Fruit fly (Drosophila melanogaster) whole organism, embryonic: Measurements from ENCODE around the gene CG6937.

Source experiments
- Aef1 ChIP-seq: fragments of 200-800 bp; sonication (Bioruptor generic); IDR thresholded peaks from 3 replicates; pipeline ENCODE4 v1.3.6; 2022; ENCODE audit warnings: missing biosample characterization, missing genetic modification characterization
- Bdp1 ChIP-seq: fragments of 200-800 bp; sonication (Bioruptor generic); optimal IDR thresholded peaks from 3 replicates; lab custom pipeline; 2016; ENCODE audit warnings: missing biosample characterization, missing genetic modification characterization
- CG1024 ChIP-seq: fragments of 200-800 bp; sonication (Bioruptor generic); IDR thresholded peaks from 2 replicates; pipeline ENCODE4 v1.3.6; 2022; ENCODE audit warnings: missing biosample characterization, missing genetic modification characterization
- CG12942 ChIP-seq: fragments of 200-800 bp; sonication (Bioruptor generic); optimal IDR thresholded peaks from 3 replicates; lab custom pipeline; 2016; ENCODE audit warnings: missing biosample characterization, missing genetic modification characterization
- CG14050 ChIP-seq: fragments of 200-800 bp; sonication (Bioruptor generic); IDR thresholded peaks from 3 replicates; pipeline ENCODE4 v1.3.6; 2022; ENCODE audit warnings: missing biosample characterization, missing genetic modification characterization
- CG14441 ChIP-seq: fragments of 200-800 bp; sonication (Bioruptor generic); IDR thresholded peaks from 2 replicates; pipeline ENCODE4 v1.3.6; 2022; ENCODE audit warnings: missing biosample characterization, missing genetic modification characterization
- CG15696 ChIP-seq: fragments of 200-800 bp; sonication (Bioruptor generic); optimal IDR thresholded peaks from 2 replicates; lab custom pipeline; 2019; ENCODE audit warnings: missing biosample characterization, mild to moderate bottlenecking, missing genetic modification characterization, moderate library complexity
- CG17829 ChIP-seq: fragments of 200-800 bp; optimal IDR thresholded peaks from 2 replicates; lab custom pipeline; 2019; ENCODE audit warnings: missing biosample characterization, mild to moderate bottlenecking, missing genetic modification characterization, moderate library complexity
- CG2678 ChIP-seq: fragments of 200-800 bp; sonication (Bioruptor generic); optimal IDR thresholded peaks from 3 replicates; lab custom pipeline; 2019; ENCODE audit warnings: missing biosample characterization, mild to moderate bottlenecking, missing genetic modification characterization, moderate library complexity
- CG31224 ChIP-seq: fragments of 200-800 bp; sonication (Bioruptor generic); IDR thresholded peaks from 2 replicates; pipeline ENCODE4 v1.3.6; 2022; ENCODE audit warnings: missing biosample characterization, missing genetic modification characterization
- CG31441 ChIP-seq: fragments of 200-800 bp; sonication (Bioruptor generic); IDR thresholded peaks from 2 replicates; pipeline ENCODE4 v1.3.6; 2022; ENCODE audit warnings: missing biosample characterization, missing genetic modification characterization
- CG3163 ChIP-seq: fragments of 200-800 bp; sonication (Bioruptor generic); optimal IDR thresholded peaks from 3 replicates; lab custom pipeline; 2016; ENCODE audit warnings: missing biosample characterization, missing genetic modification characterization
- CG32767 ChIP-seq: fragments of 200-800 bp; sonication (Bioruptor generic); IDR thresholded peaks from 2 replicates; pipeline ENCODE4 v1.3.6; 2022; ENCODE audit warnings: missing biosample characterization, missing genetic modification characterization
- CG42726 ChIP-seq: fragments of 200-800 bp; sonication (Bioruptor generic); IDR thresholded peaks from 2 replicates; pipeline ENCODE4 v1.3.6; 2022; ENCODE audit warnings: missing biosample characterization, missing genetic modification characterization; ENCODE audit not compliant: partially characterized antibody
- CG6683 ChIP-seq: fragments of 200-800 bp; sonication (Bioruptor generic); optimal IDR thresholded peaks from 2 replicates; lab custom pipeline; 2017; ENCODE audit warnings: missing biosample characterization, mild to moderate bottlenecking, missing genetic modification characterization, missing genetic modification reagents
- CG7372 ChIP-seq: fragments of 200-800 bp; sonication (Bioruptor generic); IDR thresholded peaks from 2 replicates; pipeline ENCODE4 v1.3.6; 2022; ENCODE audit warnings: missing biosample characterization, missing genetic modification characterization
- CG8290 ChIP-seq, 3 experiments: fragments of 200-800 bp; sonication (Bioruptor generic); optimal IDR thresholded peaks; 2 replicates each; lab custom pipeline; 2016 to 2019; ENCODE audit warnings: missing biosample characterization in 3 of 3, missing genetic modification characterization in 3 of 3, mild to moderate bottlenecking in 2 of 3, moderate library complexity in 1 of 3
- CG9817 ChIP-seq: fragments of 200-800 bp; sonication (Bioruptor generic); optimal IDR thresholded peaks from 2 replicates; lab custom pipeline; 2018; ENCODE audit warnings: missing biosample characterization, mild to moderate bottlenecking, missing genetic modification characterization, moderate library complexity
- CG9876 ChIP-seq: fragments of 200-800 bp; sonication (Bioruptor generic); optimal IDR thresholded peaks from 2 replicates; lab custom pipeline; 2016; ENCODE audit warnings: missing biosample characterization, missing genetic modification characterization
- Dll ChIP-seq: fragments of 200-800 bp; sonication (Bioruptor generic); IDR thresholded peaks from 4 replicates; pipeline ENCODE4 v1.3.6; 2022; ENCODE audit warnings: missing biosample characterization, missing genetic modification characterization; ENCODE audit not compliant: partially characterized antibody
- Dref ChIP-seq: fragments of 200-800 bp; sonication (Bioruptor generic); IDR thresholded peaks from 2 replicates; pipeline ENCODE4 v1.3.6; 2022; ENCODE audit warnings: missing biosample characterization, missing genetic modification characterization
- Drgx ChIP-seq: fragments of 200-800 bp; sonication (Bioruptor generic); IDR thresholded peaks from 2 replicates; pipeline ENCODE4 v1.3.6; 2022; ENCODE audit warnings: missing biosample characterization, missing genetic modification characterization
- HLH3B ChIP-seq: fragments of 200-800 bp; sonication (Bioruptor generic); IDR thresholded peaks from 2 replicates; pipeline ENCODE4 v1.3.6; 2022; ENCODE audit warnings: missing biosample characterization, missing genetic modification characterization
- Lim3 ChIP-seq: fragments of 200-800 bp; sonication (Bioruptor generic); IDR thresholded peaks from 2 replicates; pipeline ENCODE4 v1.3.6; 2022; ENCODE audit warnings: missing biosample characterization, missing genetic modification characterization
- MTF-1 ChIP-seq: fragments of 200-800 bp; sonication (Bioruptor generic); optimal IDR thresholded peaks from 2 replicates; lab custom pipeline; 2018; ENCODE audit warnings: missing biosample characterization, mild to moderate bottlenecking, missing genetic modification characterization, borderline replicate concordance
- Max ChIP-seq: fragments of 200-800 bp; sonication (Bioruptor generic); optimal IDR thresholded peaks from 2 replicates; lab custom pipeline; 2016; ENCODE audit warnings: missing biosample characterization, mild to moderate bottlenecking, missing genetic modification characterization
- Opbp ChIP-seq: fragments of 200-800 bp; sonication (Bioruptor generic); IDR thresholded peaks from 3 replicates; pipeline ENCODE4 v1.3.6; 2022; ENCODE audit warnings: missing biosample characterization, missing genetic modification characterization; ENCODE audit not compliant: partially characterized antibody
- Stat92E ChIP-seq, 3 experiments: fragments of >200 bp in 2 of 3; fragments of 200-800 bp in 1 of 3; sonication (Bioruptor generic) in 1 of 3; optimal IDR thresholded peaks; 2 replicates each; lab custom pipeline; 2017 to 2019; ENCODE audit warnings: missing biosample characterization in 3 of 3, missing genetic modification characterization in 3 of 3, mild to moderate bottlenecking in 1 of 3, moderate library complexity in 1 of 3
- Vsx1 ChIP-seq: fragments of 200-800 bp; sonication (Bioruptor generic); optimal IDR thresholded peaks from 2 replicates; lab custom pipeline; 2017; ENCODE audit warnings: missing biosample characterization, mild to moderate bottlenecking, missing genetic modification characterization, missing genetic modification reagents
- aop ChIP-seq: fragments of 200-800 bp; sonication (Bioruptor generic); IDR thresholded peaks from 2 replicates; pipeline ENCODE4 v1.3.6; 2022; ENCODE audit warnings: missing biosample characterization, missing genetic modification characterization
- chif ChIP-seq, 2 experiments: fragments of 200-800 bp; sonication (Bioruptor generic); optimal IDR thresholded peaks; 3 replicates each; lab custom pipeline; 2016; ENCODE audit warnings: missing biosample characterization in 2 of 2, missing genetic modification characterization in 2 of 2
- chm ChIP-seq: fragments of 200-800 bp; sonication (Bioruptor generic); IDR thresholded peaks from 2 replicates; pipeline ENCODE4 v1.3.6; 2022; ENCODE audit warnings: missing biosample characterization, missing genetic modification characterization
- croc ChIP-seq: fragments of 200-800 bp; sonication (Bioruptor generic); conservative IDR thresholded peaks from 3 replicates; pipeline ENCODE4 v1.3.6; 2022; ENCODE audit warnings: missing biosample characterization, missing genetic modification characterization
- dm ChIP-seq: fragments of 200-800 bp; sonication (Bioruptor generic); optimal IDR thresholded peaks from 3 replicates; lab custom pipeline; 2016; ENCODE audit warnings: missing biosample characterization, missing genetic modification characterization
- dmrt99B ChIP-seq: fragments of 200-800 bp; sonication (Bioruptor generic); optimal IDR thresholded peaks from 2 replicates; lab custom pipeline; 2018; ENCODE audit warnings: missing biosample characterization, mild to moderate bottlenecking, missing genetic modification characterization, moderate library complexity
- eyg ChIP-seq: fragments of 200-800 bp; sonication (Bioruptor generic); optimal IDR thresholded peaks from 3 replicates; lab custom pipeline; 2016; ENCODE audit warnings: missing biosample characterization, missing genetic modification characterization
- gcm ChIP-seq: fragments of 200-800 bp; sonication (Bioruptor generic); optimal IDR thresholded peaks from 2 replicates; lab custom pipeline; 2019; ENCODE audit warnings: missing biosample characterization, mild to moderate bottlenecking, missing genetic modification characterization, moderate library complexity
- ham ChIP-seq: fragments of 200-800 bp; sonication (Bioruptor generic); IDR thresholded peaks from 2 replicates; pipeline ENCODE4 v1.3.6; 2022; ENCODE audit warnings: missing biosample characterization, missing genetic modification characterization
- knrl ChIP-seq: fragments of 200-800 bp; sonication (Bioruptor generic); IDR thresholded peaks from 3 replicates; pipeline ENCODE4 v1.3.6; 2022; ENCODE audit warnings: missing biosample characterization, missing genetic modification characterization; ENCODE audit not compliant: partially characterized antibody
- nmo ChIP-seq: fragments of 200-800 bp; sonication (Bioruptor generic); optimal IDR thresholded peaks from 2 replicates; lab custom pipeline; 2018; ENCODE audit warnings: missing biosample characterization, mild to moderate bottlenecking, missing genetic modification characterization, moderate library complexity
- peb ChIP-seq: fragments of 200-800 bp; sonication (Bioruptor generic); IDR thresholded peaks from 2 replicates; pipeline ENCODE4 v1.3.6; 2022; ENCODE audit warnings: missing biosample characterization, missing genetic modification characterization
- pfk ChIP-seq: fragments of 200-800 bp; sonication (Bioruptor generic); optimal IDR thresholded peaks from 2 replicates; lab custom pipeline; 2018; ENCODE audit warnings: missing biosample characterization, mild to moderate bottlenecking, missing genetic modification characterization, moderate library complexity
- repo ChIP-seq: fragments of 200-800 bp; sonication (Bioruptor generic); optimal IDR thresholded peaks from 2 replicates; lab custom pipeline; 2016; ENCODE audit warnings: missing biosample characterization, missing genetic modification characterization
- schlank ChIP-seq: fragments of 200-800 bp; sonication (Bioruptor generic); optimal IDR thresholded peaks from 2 replicates; lab custom pipeline; 2018; ENCODE audit warnings: missing biosample characterization, mild to moderate bottlenecking, missing genetic modification characterization
- sisA ChIP-seq: fragments of 200-800 bp; sonication (Bioruptor generic); IDR thresholded peaks from 2 replicates; pipeline ENCODE4 v1.3.6; 2022; ENCODE audit warnings: missing biosample characterization, missing genetic modification characterization
- ttk ChIP-seq: fragments of 200-800 bp; sonication (Bioruptor generic); IDR thresholded peaks from 2 replicates; pipeline ENCODE4 v2.1.2; 2022; ENCODE audit warnings: missing biosample characterization, missing genetic modification characterization
- vfl ChIP-seq: fragments of 200-800 bp; sonication (Bioruptor generic); optimal IDR thresholded peaks from 2 replicates; lab custom pipeline; 2016; ENCODE audit warnings: missing biosample characterization, missing genetic modification characterization
- zf30C ChIP-seq: fragments of 200-800 bp; sonication (Bioruptor generic); optimal IDR thresholded peaks from 3 replicates; lab custom pipeline; 2018; ENCODE audit warnings: missing biosample characterization, mild to moderate bottlenecking, missing genetic modification characterization
- zfh1 ChIP-seq: fragments of 200-800 bp; sonication (Bioruptor generic); IDR thresholded peaks from 3 replicates; pipeline ENCODE4 v1.3.6; 2022; ENCODE audit warnings: missing biosample characterization, missing genetic modification characterization

The CG6937 gene

dm6 chr3R:22625514-22626333, 41.2 kb downstream of the CG6937 start (continued):
- TF ChIP-seq eyg (GFP tag; lab: Kevin White, UChicago) (no peak), CG31224 (no peak), Vsx1 (peak; percentile 29), dm (GFP tag; lab: Kevin White, UChicago) (no peak), Max (GFP tag; lab: Kevin White, UChicago) (peak; percentile 13), CG31441 (GFP tag; lab: Robert Waterston, UW) (peak; percentile 57; the same call in 1 of the 2 replicates), CG8290 (GFP tag; optimal IDR thresholded peaks at IDR 0.05; lab: Kevin White, UChicago) (no peak), CG8290 (tag; optimal IDR thresholded peaks at IDR 0.05; lab: Kevin White, UChicago) (no peak), Lim3 (GFP tag; lab: Robert Waterston, UW) (no peak), pfk (no peak), CG14050 (no peak), CG12942 (no peak), vfl (GFP tag; lab: Kevin White, UChicago) (no peak), repo (GFP tag; lab: Kevin White, UChicago) (no peak), CG17829 (tag; lab: Kevin White, UChicago) (peak; percentile 25), Stat92E (GFP tag; optimal IDR thresholded peaks at IDR 0.05; lab: Kevin White, UChicago) (peak in 1 of 3 experiments; percentile 86), CG9817 (tag; lab: Kevin White, UChicago) (no peak), CG42726 (GFP tag; lab: Robert Waterston, UW) (no peak), CG1024 (GFP tag; lab: Robert Waterston, UW) (no peak), croc (GFP tag; lab: Robert Waterston, UW) (no peak), HLH3B (GFP tag; lab: Robert Waterston, UW) (no peak), sisA (GFP tag; lab: Robert Waterston, UW) (0 out of 2 replicates have a peak, but pooled peaks have one; percentile 10), Bdp1 (GFP tag; lab: Kevin White, UChicago) (no peak), zfh1 (0 out of 3 replicates have a peak, but pooled peaks have one; percentile 3), CG15696 (tag; lab: Kevin White, UChicago) (no peak), Dref (GFP tag; lab: Robert Waterston, UW) (no peak), gcm (GFP tag; lab: Kevin White, UChicago) (peak; percentile 38), CG2678 (tag; lab: Kevin White, UChicago) (peak; percentile 73), zf30C (GFP tag; lab: Kevin White, UChicago) (no peak), Dll (GFP tag; lab: Robert Waterston, UW) (no peak), aop (GFP tag; lab: Robert Waterston, UW) (no peak), Drgx (no peak), ham (no peak), peb (GFP tag; lab: Robert Waterston, UW) (no peak), CG9876 (GFP tag; lab: Kevin White, UChicago) (no peak), chif (GFP tag; optimal IDR thresholded peaks at IDR 0.05; lab: Kevin White, UChicago) (no peak), schlank (tag; lab: Kevin White, UChicago) (no peak), Opbp (GFP tag; lab: Robert Waterston, UW) (no peak), Aef1 (0 out of 3 replicates have a peak, but pooled peaks have one; percentile 20), CG7372 (GFP tag; lab: Robert Waterston, UW) (no peak), chm (GFP tag; lab: Robert Waterston, UW) (no peak), dmrt99B (tag; lab: Kevin White, UChicago) (peak; percentile 69), nmo (GFP tag; lab: Kevin White, UChicago) (peak; percentile 76), CG3163 (GFP tag; lab: Kevin White, UChicago) (no peak), CG6683 (GFP tag; lab: Kevin White, UChicago) (no peak), CG14441 (GFP tag; lab: Robert Waterston, UW) (no peak), CG32767 (GFP tag; lab: Robert Waterston, UW) (peak; percentile 37; the same call in 1 of the 2 replicates), knrl (GFP tag; lab: Robert Waterston, UW) (no peak), MTF-1 (no peak), ttk (GFP tag; lab: Robert Waterston, UW) (no peak)
